Worm (Caenorhabditis elegans) whole organism, L3 larva: ENCODE data around the gene eif-2Balpha.

Source experiments
- R02D3.7 ChIP-seq: fragments of 150-350 bp; optimal IDR thresholded peaks from 2 replicates; lab custom pipeline; 2014; ENCODE audit warnings: missing biosample characterization, missing genetic modification characterization
- ama-1 ChIP-seq: fragments of 150-350 bp; optimal IDR thresholded peaks from 2 replicates; lab custom pipeline; 2018
- ceh-9 ChIP-seq: sonication (generic microtip); optimal IDR thresholded peaks from 2 replicates; lab custom pipeline; 2018; ENCODE audit warnings: missing biosample characterization, missing genetic modification characterization
- nhr-12 ChIP-seq: fragments of 150-350 bp; optimal IDR thresholded peaks from 2 replicates; lab custom pipeline; 2014; ENCODE audit warnings: missing biosample characterization, missing genetic modification characterization
- nhr-77 ChIP-seq: fragments of 150-350 bp; optimal IDR thresholded peaks from 2 replicates; lab custom pipeline; 2014; ENCODE audit warnings: missing biosample characterization, missing genetic modification characterization
- sea-2 ChIP-seq: fragments of 150-350 bp; sonication (generic microtip); optimal IDR thresholded peaks from 4 replicates; lab custom pipeline; 2014; ENCODE audit warnings: missing biosample characterization, missing genetic modification reagents, missing genetic modification characterization
- ztf-11 ChIP-seq: fragments of 150-350 bp; optimal IDR thresholded peaks from 2 replicates; lab custom pipeline; 2014; ENCODE audit warnings: missing biosample characterization, missing genetic modification characterization

DNA sequence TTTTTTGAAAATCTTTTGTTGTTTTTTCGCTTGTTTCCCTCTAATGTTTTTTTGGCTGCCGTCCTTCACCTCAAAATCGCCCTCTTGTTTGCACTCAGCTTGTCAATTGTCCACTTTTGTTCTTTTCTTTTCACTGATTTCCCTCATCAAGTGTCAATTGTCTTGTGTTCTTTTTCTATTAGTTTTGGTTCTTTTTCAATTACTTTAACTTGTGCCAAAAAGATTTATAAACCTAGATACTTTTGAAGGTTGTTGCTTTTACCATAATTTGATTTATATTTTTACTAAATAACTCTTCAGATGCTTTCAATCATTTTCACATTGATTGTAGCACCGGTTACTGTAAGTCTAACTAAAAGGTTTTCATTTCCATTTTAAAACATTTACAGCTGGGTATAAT is 25.5 kb downstream of the eif-2Balpha start, which contains the start of gene C48B4.13:
- TF ChIP-seq R02D3.7 (tag; lab: Kevin White, UChicago) (no peak), nhr-77 (no peak), ama-1 (lab: Kevin White, UChicago) (no peak), sea-2 (GFP tag; lab: Kevin White, UChicago) (no peak), ceh-9 (tag; lab: Kevin White, UChicago) (no peak), nhr-12 (tag; lab: Kevin White, UChicago) (no peak), ztf-11 (tag; lab: Kevin White, UChicago) (no peak)
